Fruit fly (Drosophila melanogaster) whole organism, embryonic: ENCODE measurements around the gene CG14229.

Source experiments
- Antp ChIP-seq: fragments of 200-800 bp; sonication (Bioruptor generic); optimal IDR thresholded peaks from 3 replicates; lab custom pipeline; 2016; ENCODE audit warnings: missing biosample characterization, missing genetic modification characterization
- Atf-2 ChIP-seq: fragments of 200-800 bp; sonication (Bioruptor generic); optimal IDR thresholded peaks from 2 replicates; lab custom pipeline; 2016; ENCODE audit warnings: missing biosample characterization, missing genetic modification characterization
- Awh ChIP-seq: fragments of 200-800 bp; sonication (Bioruptor generic); IDR thresholded peaks from 2 replicates; pipeline ENCODE4, ENCODE4 v1.3.6; 2022; ENCODE audit warnings: missing biosample characterization, missing genetic modification characterization
- B-H2 ChIP-seq: fragments of 200-800 bp; sonication (Bioruptor generic); optimal IDR thresholded peaks from 2 replicates; lab custom pipeline; 2018; ENCODE audit warnings: missing biosample characterization, mild to moderate bottlenecking, missing genetic modification characterization
- Bdp1 ChIP-seq: fragments of 200-800 bp; sonication (Bioruptor generic); optimal IDR thresholded peaks from 3 replicates; lab custom pipeline; 2016; ENCODE audit warnings: missing biosample characterization, missing genetic modification characterization
- CG10209 ChIP-seq: fragments of 200-800 bp; sonication (Bioruptor generic); optimal IDR thresholded peaks from 3 replicates; lab custom pipeline; 2017; ENCODE audit warnings: missing biosample characterization, mild to moderate bottlenecking, missing genetic modification characterization, missing genetic modification reagents
- CG10979 ChIP-seq: fragments of 200-800 bp; sonication (Bioruptor generic); optimal IDR thresholded peaks from 2 replicates; lab custom pipeline; 2018; ENCODE audit warnings: missing biosample characterization, mild to moderate bottlenecking, missing genetic modification characterization, moderate library complexity
- CG11504 ChIP-seq: fragments of 200-800 bp; sonication (Bioruptor generic); optimal IDR thresholded peaks from 3 replicates; lab custom pipeline; 2019; ENCODE audit warnings: missing biosample characterization, mild to moderate bottlenecking, missing genetic modification characterization, moderate library complexity
- CG11560 ChIP-seq: fragments of 200-800 bp; sonication (Bioruptor generic); IDR thresholded peaks from 3 replicates; pipeline ENCODE4 v1.3.6; 2022; ENCODE audit warnings: missing biosample characterization, missing genetic modification characterization
- CG11723 ChIP-seq: fragments of 200-800 bp; sonication (Bioruptor generic); optimal IDR thresholded peaks from 2 replicates; lab custom pipeline; 2017; ENCODE audit warnings: missing biosample characterization, mild to moderate bottlenecking, missing genetic modification characterization
- CG13123 ChIP-seq: fragments of 200-800 bp; sonication (Bioruptor generic); optimal IDR thresholded peaks from 2 replicates; lab custom pipeline; 2016; ENCODE audit warnings: missing biosample characterization, missing genetic modification characterization
- CG13624 ChIP-seq: fragments of 200-800 bp; sonication (Bioruptor generic); optimal IDR thresholded peaks from 2 replicates; lab custom pipeline; 2016; ENCODE audit warnings: missing biosample characterization, missing genetic modification characterization
- CG13775 ChIP-seq: fragments of 200-800 bp; sonication (Bioruptor generic); optimal IDR thresholded peaks from 3 replicates; lab custom pipeline; 2017; ENCODE audit warnings: missing biosample characterization, mild to moderate bottlenecking, missing genetic modification characterization
- CG13894 ChIP-seq: fragments of 200-800 bp; sonication (Bioruptor generic); optimal IDR thresholded peaks from 3 replicates; lab custom pipeline; 2018; ENCODE audit warnings: missing biosample characterization, mild to moderate bottlenecking, missing genetic modification characterization, moderate library complexity
- CG14441 ChIP-seq: fragments of 200-800 bp; sonication (Bioruptor generic); IDR thresholded peaks from 2 replicates; pipeline ENCODE4 v1.3.6; 2022; ENCODE audit warnings: missing biosample characterization, missing genetic modification characterization
- CG1603 ChIP-seq: fragments of 200-800 bp; sonication (Bioruptor generic); optimal IDR thresholded peaks from 2 replicates; lab custom pipeline; 2019; ENCODE audit warnings: missing biosample characterization, mild to moderate bottlenecking, missing genetic modification characterization, moderate library complexity
- CG16863 ChIP-seq: fragments of 200-800 bp; sonication (Bioruptor generic); optimal IDR thresholded peaks from 3 replicates; lab custom pipeline; 2016; ENCODE audit warnings: missing biosample characterization, missing genetic modification characterization
- CG18011 ChIP-seq: fragments of 200-800 bp; sonication (Bioruptor generic); optimal IDR thresholded peaks from 2 replicates; lab custom pipeline; 2017; ENCODE audit warnings: missing biosample characterization, missing genetic modification characterization, mild to moderate bottlenecking, moderate library complexity, missing genotype
- CG42726 ChIP-seq: fragments of 200-800 bp; sonication (Bioruptor generic); IDR thresholded peaks from 2 replicates; pipeline ENCODE4 v1.3.6; 2022; ENCODE audit warnings: missing biosample characterization, missing genetic modification characterization; ENCODE audit not compliant: partially characterized antibody
- CG4404 ChIP-seq: fragments of 200-800 bp; sonication (Bioruptor generic); IDR thresholded peaks from 2 replicates; pipeline ENCODE4 v1.3.6; 2022; ENCODE audit warnings: missing biosample characterization, missing genetic modification characterization
- CG4424 ChIP-seq: fragments of 200-800 bp; sonication (Bioruptor generic); optimal IDR thresholded peaks from 3 replicates; lab custom pipeline; 2016; ENCODE audit warnings: missing biosample characterization, missing genetic modification characterization
- E2f2 ChIP-seq: fragments of 200-800 bp; sonication (Bioruptor generic); IDR thresholded peaks from 2 replicates; pipeline ENCODE4 v1.3.6; 2022; ENCODE audit warnings: missing biosample characterization, missing genetic modification characterization
- HLHmδ ChIP-seq: fragments of 200-800 bp; sonication (Bioruptor generic); optimal IDR thresholded peaks from 2 replicates; lab custom pipeline; 2018; ENCODE audit warnings: missing biosample characterization, mild to moderate bottlenecking, missing genetic modification characterization, moderate library complexity
- Hand ChIP-seq: fragments of 200-800 bp; sonication (Bioruptor generic); optimal IDR thresholded peaks from 2 replicates; lab custom pipeline; 2017; ENCODE audit warnings: mild to moderate bottlenecking, missing biosample characterization, missing genetic modification reagents, missing genetic modification characterization
- HmgD ChIP-seq: fragments of 200-800 bp; sonication (Bioruptor generic); optimal IDR thresholded peaks from 3 replicates; lab custom pipeline; 2016; ENCODE audit warnings: missing biosample characterization, missing genetic modification characterization
- HmgZ ChIP-seq: fragments of 200-800 bp; sonication (Bioruptor generic); optimal IDR thresholded peaks from 2 replicates; lab custom pipeline; 2018; ENCODE audit warnings: missing biosample characterization, mild to moderate bottlenecking, missing genetic modification characterization
- Hr3 ChIP-seq: fragments of 200-800 bp; sonication (Bioruptor generic); optimal IDR thresholded peaks from 3 replicates; lab custom pipeline; 2016; ENCODE audit warnings: missing biosample characterization, missing genetic modification characterization
- Myb ChIP-seq: fragments of 200-800 bp; sonication (Bioruptor generic); optimal IDR thresholded peaks from 2 replicates; lab custom pipeline; 2016; ENCODE audit warnings: missing biosample characterization, missing genetic modification characterization
- Nf-YC ChIP-seq: fragments of 200-800 bp; optimal IDR thresholded peaks from 3 replicates; lab custom pipeline; 2019; ENCODE audit warnings: missing biosample characterization, mild to moderate bottlenecking, missing genetic modification characterization, moderate library complexity
- Oaz ChIP-seq: fragments of 200-800 bp; sonication (Bioruptor generic); IDR thresholded peaks from 2 replicates; pipeline ENCODE4 v1.3.6; 2022; ENCODE audit warnings: missing biosample characterization, missing genetic modification characterization
- Opbp ChIP-seq: fragments of 200-800 bp; sonication (Bioruptor generic); IDR thresholded peaks from 3 replicates; pipeline ENCODE4 v1.3.6; 2022; ENCODE audit warnings: missing biosample characterization, missing genetic modification characterization; ENCODE audit not compliant: partially characterized antibody
- ase ChIP-seq: fragments of 200-800 bp; sonication (Bioruptor generic); IDR thresholded peaks from 3 replicates; pipeline ENCODE4 v1.3.6; 2022; ENCODE audit warnings: missing biosample characterization, missing genetic modification characterization
- bigmax ChIP-seq: fragments of 200-800 bp; sonication (Bioruptor generic); optimal IDR thresholded peaks from 2 replicates; lab custom pipeline; 2018; ENCODE audit warnings: missing biosample characterization, mild to moderate bottlenecking, missing genetic modification characterization
- cato ChIP-seq: fragments of 200-800 bp; sonication (Bioruptor generic); optimal IDR thresholded peaks from 2 replicates; lab custom pipeline; 2016; ENCODE audit warnings: missing biosample characterization, missing genetic modification characterization, borderline replicate concordance
- dm ChIP-seq: fragments of 200-800 bp; sonication (Bioruptor generic); optimal IDR thresholded peaks from 3 replicates; lab custom pipeline; 2016; ENCODE audit warnings: missing biosample characterization, missing genetic modification characterization
- ems ChIP-seq: fragments of 200-800 bp; sonication (Bioruptor generic); optimal IDR thresholded peaks from 3 replicates; lab custom pipeline; 2016; ENCODE audit warnings: missing biosample characterization, missing genetic modification characterization
- fd102C ChIP-seq: fragments of 200-800 bp; sonication (Bioruptor generic); optimal IDR thresholded peaks from 2 replicates; lab custom pipeline; 2018; ENCODE audit warnings: missing biosample characterization, mild to moderate bottlenecking, missing genetic modification characterization, moderate library complexity
- fd3F ChIP-seq: fragments of 200-800 bp; sonication (Bioruptor generic); optimal IDR thresholded peaks from 2 replicates; lab custom pipeline; 2018; ENCODE audit warnings: missing biosample characterization, mild to moderate bottlenecking, missing genetic modification characterization, moderate library complexity
- h ChIP-seq: fragments of >200 bp; optimal IDR thresholded peaks from 2 replicates; lab custom pipeline; 2017
- ham ChIP-seq: fragments of 200-800 bp; sonication (Bioruptor generic); IDR thresholded peaks from 2 replicates; pipeline ENCODE4 v1.3.6; 2022; ENCODE audit warnings: missing biosample characterization, missing genetic modification characterization
- kah ChIP-seq: fragments of 200-800 bp; sonication (Bioruptor generic); optimal IDR thresholded peaks from 2 replicates; lab custom pipeline; 2018; ENCODE audit warnings: missing biosample characterization, mild to moderate bottlenecking, missing genetic modification characterization
- odd ChIP-seq: fragments of 200-800 bp; sonication (Bioruptor generic); optimal IDR thresholded peaks from 2 replicates; lab custom pipeline; 2017; ENCODE audit warnings: missing biosample characterization, mild to moderate bottlenecking, missing genetic modification characterization
- pb ChIP-seq: fragments of 200-800 bp; sonication (Bioruptor generic); optimal IDR thresholded peaks from 3 replicates; lab custom pipeline; 2016; ENCODE audit warnings: missing biosample characterization, missing genetic modification characterization
- phol ChIP-seq: fragments of 200-800 bp; sonication (Bioruptor generic); optimal IDR thresholded peaks from 3 replicates; lab custom pipeline; 2018; ENCODE audit warnings: missing biosample characterization, mild to moderate bottlenecking, missing genetic modification characterization, moderate library complexity
- pzg ChIP-seq: fragments of 200-800 bp; sonication (Bioruptor generic); optimal IDR thresholded peaks from 3 replicates; lab custom pipeline; 2018; ENCODE audit warnings: missing biosample characterization, mild to moderate bottlenecking, missing genetic modification characterization, moderate library complexity
- ro ChIP-seq: fragments of 200-800 bp; sonication (Bioruptor generic); IDR thresholded peaks from 2 replicates; pipeline ENCODE4 v1.3.6; 2022; ENCODE audit warnings: missing biosample characterization, missing genetic modification characterization
- sens-2 ChIP-seq: fragments of 200-800 bp; sonication (Bioruptor generic); IDR thresholded peaks from 2 replicates; pipeline ENCODE4 v1.3.6; 2022; ENCODE audit warnings: missing biosample characterization, missing genetic modification characterization
- stc ChIP-seq: fragments of 200-800 bp; sonication (Bioruptor generic); IDR thresholded peaks from 2 replicates; pipeline ENCODE4 v1.3.6; 2022; ENCODE audit warnings: missing biosample characterization, missing genetic modification characterization
- tup ChIP-seq: fragments of 200-800 bp; sonication (Bioruptor generic); optimal IDR thresholded peaks from 2 replicates; lab custom pipeline; 2016; ENCODE audit warnings: missing biosample characterization, mild to moderate bottlenecking, missing genetic modification characterization, moderate library complexity
- vfl ChIP-seq: fragments of 200-800 bp; sonication (Bioruptor generic); optimal IDR thresholded peaks from 2 replicates; lab custom pipeline; 2016; ENCODE audit warnings: missing biosample characterization, missing genetic modification characterization

CG14229 gene

DNA sequence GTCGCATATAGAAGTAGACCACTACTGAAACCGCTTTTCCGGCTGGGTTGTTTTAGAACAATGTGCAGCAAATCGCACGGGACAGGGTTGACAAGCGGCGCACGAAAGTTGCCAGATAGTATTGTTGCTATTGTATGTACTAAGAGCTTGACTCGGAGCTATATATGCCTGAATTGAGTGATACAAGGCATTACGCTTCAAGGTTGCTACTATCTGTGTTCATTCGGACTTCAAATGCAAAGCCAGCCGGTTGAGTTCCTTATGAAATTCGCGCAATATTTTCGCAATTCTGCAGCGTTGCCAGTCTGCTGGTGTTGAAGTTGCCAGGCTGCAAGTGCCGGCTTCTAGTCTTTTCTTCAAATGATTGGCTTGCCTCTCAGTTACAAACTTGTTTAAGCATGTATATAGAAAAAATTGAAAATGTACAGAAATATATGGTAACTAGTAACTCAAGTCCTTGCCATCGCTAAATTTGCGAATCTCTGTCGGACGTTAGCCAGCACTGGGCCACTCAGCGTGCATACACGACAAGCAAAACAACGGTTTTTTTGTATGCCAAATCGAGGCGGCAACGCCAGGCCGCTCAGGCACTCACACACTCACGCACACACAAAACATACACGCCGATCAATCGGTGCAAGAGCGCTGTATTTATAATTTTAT is 43.2 kb downstream of the CG14229 start, which contains the start of the genes Ranbp21 and Elys (continued):
- no peak for TF ChIP-seq ro (GFP tag; lab: Robert Waterston, UW)
- TF ChIP-seq kah (GFP tag; lab: Kevin White, UChicago), result no peak
- TF ChIP-seq ham (GFP tag; lab: Robert Waterston, UW), result no peak
- TF ChIP-seq CG4424, result no peak
- peak; percentile 72 for TF ChIP-seq Antp (GFP tag; lab: Kevin White, UChicago)
- TF ChIP-seq vfl (GFP tag; lab: Kevin White, UChicago), result peak; percentile 26
- TF ChIP-seq CG16863, result peak; percentile 56
- peak; percentile 94 for TF ChIP-seq Myb (GFP tag; lab: Kevin White, UChicago)
- peak; percentile 46 for TF ChIP-seq Hr3 (GFP tag; lab: Kevin White, UChicago)
- TF ChIP-seq CG11560, result peak; percentile 37; the same call in 1 of the 3 replicates
- no peak for TF ChIP-seq CG11504 (tag; lab: Kevin White, UChicago)
- TF ChIP-seq Nf-YC (tag; lab: Kevin White, UChicago), result no peak
- peak; percentile 61 for TF ChIP-seq ems (GFP tag; lab: Kevin White, UChicago)
- no peak for TF ChIP-seq sens-2 (GFP tag; lab: Robert Waterston, UW)
- TF ChIP-seq Awh (GFP tag; lab: Robert Waterston, UW), result 0 out of 2 replicates have a peak, but pooled peaks have one; percentile 29
- TF ChIP-seq fd3F, result peak; percentile 3
- TF ChIP-seq ase (GFP tag; lab: Robert Waterston, UW), result peak; percentile 50; the same call in 1 of the 3 replicates
- peak; percentile 54; the same call in 1 of the 2 replicates for TF ChIP-seq CG4404 (GFP tag; lab: Robert Waterston, UW)
- no peak for TF ChIP-seq CG1603
- TF ChIP-seq Hand (GFP tag; lab: Kevin White, UChicago), result no peak
- no peak for TF ChIP-seq HLHmδ (GFP tag; lab: Kevin White, UChicago)
- peak; percentile 28 for TF ChIP-seq HmgZ (tag; lab: Kevin White, UChicago)
- peak; percentile 6 for TF ChIP-seq CG10979 (tag; lab: Kevin White, UChicago)
- TF ChIP-seq pb (GFP tag; lab: Kevin White, UChicago), result no peak
- no peak for TF ChIP-seq Opbp (GFP tag; lab: Robert Waterston, UW)
- no peak for TF ChIP-seq bigmax (GFP tag; lab: Kevin White, UChicago)
- TF ChIP-seq stc, result peak; percentile 47; the same call in 1 of the 2 replicates
- TF ChIP-seq dm (GFP tag; lab: Kevin White, UChicago), result peak; percentile 86
- no peak for TF ChIP-seq h (lab: Kevin White, UChicago)
- TF ChIP-seq CG13624 (GFP tag; lab: Kevin White, UChicago), result peak; percentile 59
- TF ChIP-seq B-H2, result no peak
- peak; percentile 58 for TF ChIP-seq CG13775 (GFP tag; lab: Kevin White, UChicago)
- peak; percentile 41 for TF ChIP-seq Bdp1 (GFP tag; lab: Kevin White, UChicago)
- no peak for TF ChIP-seq CG13123
- no peak for TF ChIP-seq Atf-2 (GFP tag; lab: Kevin White, UChicago)
- TF ChIP-seq Oaz (GFP tag; lab: Robert Waterston, UW), result no peak
- TF ChIP-seq CG13894 (tag; lab: Kevin White, UChicago), result no peak
- TF ChIP-seq pzg (GFP tag; lab: Kevin White, UChicago), result peak; percentile 55

DNA sequence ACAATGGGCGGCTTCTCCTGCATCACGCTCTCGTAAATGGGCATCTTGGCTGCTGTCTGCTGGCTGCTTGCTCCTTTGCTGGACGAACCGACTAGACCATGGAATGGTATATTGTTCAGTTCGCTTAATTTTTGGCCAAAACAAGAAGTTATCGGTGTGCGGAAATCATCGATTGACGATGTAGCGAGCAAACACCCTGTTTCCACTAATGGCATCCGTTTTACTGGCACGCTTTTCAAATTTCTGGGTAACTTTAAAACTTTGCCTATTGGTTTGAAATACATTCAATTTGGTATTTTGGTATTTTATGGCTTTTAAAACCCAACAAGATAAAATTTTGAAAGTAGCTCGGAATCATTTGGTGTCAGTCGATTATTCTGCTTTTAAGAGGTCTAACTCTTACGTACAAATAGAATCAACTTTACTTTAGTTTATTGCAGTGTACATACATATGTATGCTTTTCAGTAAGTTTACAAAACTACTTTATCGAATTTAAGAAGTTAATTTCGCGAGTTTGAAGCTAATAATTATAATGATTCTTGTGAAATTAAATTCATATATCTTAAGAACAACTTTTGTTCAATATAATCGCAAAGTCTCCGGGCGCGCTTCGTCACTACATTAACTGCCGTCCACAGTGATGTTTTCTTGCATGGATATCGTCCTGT is 49.0 kb downstream of the CG14229 start, which contains the start of gene Arp10:
Gene Arp10 (minus strand): TSS at position 304 of the 669 bp plus-strand sequence.
- TF ChIP-seq CG18011 (no peak), CG14441 (GFP tag; lab: Robert Waterston, UW) (no peak), phol (tag; lab: Kevin White, UChicago) (peak; percentile 40), cato (GFP tag; lab: Kevin White, UChicago) (no peak), E2f2 (GFP tag; lab: Robert Waterston, UW) (peak; percentile 75), fd102C (no peak), dm (GFP tag; lab: Kevin White, UChicago) (no peak), CG42726 (GFP tag; lab: Robert Waterston, UW) (no peak), CG11723 (GFP tag; lab: Kevin White, UChicago) (no peak), odd (GFP tag; lab: Kevin White, UChicago) (no peak), CG10209 (GFP tag; lab: Kevin White, UChicago) (no peak), tup (no peak), HmgD (GFP tag; lab: Kevin White, UChicago) (no peak), pzg (GFP tag; lab: Kevin White, UChicago) (peak; percentile 59)
